Worm (Caenorhabditis elegans): ENCODE results near the gene hog-1.

hog-1 gene

DNA sequence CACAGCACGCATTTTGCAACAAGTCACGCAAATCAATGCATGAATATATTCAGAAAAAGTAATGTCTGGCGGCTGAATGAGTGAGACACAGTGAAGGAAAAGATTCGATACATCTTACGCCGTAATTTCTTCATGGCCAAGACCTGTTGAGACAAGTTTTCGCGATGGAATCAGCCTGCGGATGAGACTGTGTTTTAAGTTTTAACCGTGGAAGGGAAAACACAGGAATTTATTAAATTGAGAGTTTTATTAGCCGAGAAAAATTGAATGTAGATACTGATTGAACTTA lies at the start of gene hog-1:
hog-1 (minus strand) TSS at position 101 of the 289 bp plus-strand sequence.
- no peak for TF ChIP-seq ceh-31 (tag; optimal IDR thresholded peaks at IDR 0.05)
- no peak for TF ChIP-seq pat-9 (tag; optimal IDR thresholded peaks at IDR 0.05)
- TF ChIP-seq fkh-10 (GFP tag; optimal IDR thresholded peaks at IDR 0.05), result no peak
- TF ChIP-seq sdc-2 (tag; optimal IDR thresholded peaks at IDR 0.05), result no peak
- no peak for TF ChIP-seq lin-11 (tag; optimal IDR thresholded peaks at IDR 0.05)
- no peak for TF ChIP-seq rnt-1 (tag; optimal IDR thresholded peaks at IDR 0.05)
- no peak for TF ChIP-seq tbx-2 (tag; optimal IDR thresholded peaks at IDR 0.05)
- TF ChIP-seq dve-1 (tag; optimal IDR thresholded peaks at IDR 0.05), result no peak
- TF ChIP-seq pha-4 (tag; optimal IDR thresholded peaks at IDR 0.05), result no peak
- TF ChIP-seq madf-2 (tag; optimal IDR thresholded peaks at IDR 0.05), result no peak
- TF ChIP-seq ama-1 (optimal IDR thresholded peaks at IDR 0.05), result no peak
- no peak for TF ChIP-seq C38D4.7 (GFP tag; optimal IDR thresholded peaks at IDR 0.05)
- no peak for TF ChIP-seq fkh-6 (tag; optimal IDR thresholded peaks at IDR 0.05)
- TF ChIP-seq unc-55 (GFP tag; optimal IDR thresholded peaks at IDR 0.05), result no peak
- TF ChIP-seq pag-3 (tag; optimal IDR thresholded peaks at IDR 0.05; ENCODE audit: borderline replicate concordance), result no peak
- TF ChIP-seq ahr-1 (tag; optimal IDR thresholded peaks at IDR 0.05), result no peak
- no peak for TF ChIP-seq K09A11.1 (tag; optimal IDR thresholded peaks at IDR 0.05; ENCODE audit: insufficient read depth)
- TF ChIP-seq ceh-19 (GFP tag; optimal IDR thresholded peaks at IDR 0.05), result no peak
- no peak for TF ChIP-seq pros-1 (tag; optimal IDR thresholded peaks at IDR 0.05)
- no peak for TF ChIP-seq hlh-15 (tag; optimal IDR thresholded peaks at IDR 0.05)

DNA sequence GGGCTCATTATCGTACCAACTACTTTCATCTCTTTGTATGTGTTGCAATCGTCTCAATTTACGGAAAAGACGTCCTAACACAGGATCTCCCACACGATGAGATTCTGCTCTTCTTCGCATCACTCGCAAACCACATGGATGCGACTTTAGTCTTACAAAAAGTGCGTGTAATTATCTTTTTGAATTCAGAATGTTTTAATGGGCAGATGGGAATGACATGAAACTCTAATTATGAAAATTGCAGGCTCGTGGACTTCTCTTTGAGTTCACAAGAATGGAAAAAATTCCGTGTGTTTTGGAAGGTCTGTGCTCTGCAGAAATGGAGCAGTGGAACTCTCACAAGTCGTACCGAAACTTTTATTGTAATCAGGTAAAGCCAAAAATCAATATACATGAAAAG lies 47.4 kb upstream of the hog-1 start:
- TF ChIP-seq tbx-2 (tag; optimal IDR thresholded peaks at IDR 0.05) (no peak), ceh-6 (GFP tag; optimal IDR thresholded peaks at IDR 0.05) (no peak), sox-2 (GFP tag; IDR thresholded peaks at IDR 0.05) (no peak)

DNA sequence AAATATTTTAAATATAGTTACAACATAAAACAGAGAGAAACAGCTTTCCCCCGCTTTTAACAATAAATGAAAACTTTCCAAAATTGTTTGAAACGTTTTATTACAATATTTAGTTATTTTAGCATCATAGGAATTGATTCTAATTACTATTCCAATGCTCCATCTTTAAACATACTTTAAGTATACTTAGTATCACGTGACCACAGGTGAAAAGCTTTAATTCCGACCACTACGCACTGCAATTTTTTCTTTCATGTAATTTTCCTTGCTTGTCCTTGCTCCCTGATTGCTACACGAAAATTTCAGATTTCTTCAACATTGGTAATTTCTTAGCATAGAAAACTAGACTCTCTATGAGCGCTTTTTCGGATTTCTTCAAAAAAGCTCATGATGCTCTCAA lies 43.0 kb upstream of the hog-1 start, which contains the start of gene tbc-16:
tbc-16 (plus strand) TSS at position 301 of the 400 bp plus-strand sequence.
- TF ChIP-seq C38D4.7 (GFP tag; optimal IDR thresholded peaks at IDR 0.05) (no peak), T23F11.4 (GFP tag; optimal IDR thresholded peaks at IDR 0.05) (no peak), pqm-1 (tag; optimal IDR thresholded peaks at IDR 0.05) (no peak), odd-2 (tag; optimal IDR thresholded peaks at IDR 0.05) (no peak)

DNA sequence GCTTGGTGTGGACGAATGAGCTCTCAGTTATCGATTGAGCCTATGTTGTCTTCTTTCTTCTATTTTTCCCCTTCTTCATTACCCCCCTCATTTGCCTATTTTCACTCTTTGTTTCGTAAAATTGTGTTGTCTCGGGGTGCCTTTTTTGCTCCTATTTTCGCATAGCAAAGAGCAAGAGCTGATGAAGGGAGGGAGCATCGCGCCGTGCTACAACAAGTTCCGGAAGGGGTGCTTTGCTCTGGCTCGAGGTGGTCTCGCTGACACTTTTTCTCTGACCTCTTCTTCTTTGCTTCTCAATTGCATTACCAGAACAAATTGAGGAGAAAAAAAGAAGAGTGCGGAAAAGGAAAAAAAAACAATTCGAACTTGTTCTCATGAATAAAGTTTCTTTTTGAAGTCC lies 41.9 kb upstream of the hog-1 start:
- no peak for TF ChIP-seq dve-1 (tag; optimal IDR thresholded peaks at IDR 0.05)
- no peak for TF ChIP-seq ceh-9 (tag; optimal IDR thresholded peaks at IDR 0.05)
- no peak for TF ChIP-seq rnt-1 (tag; optimal IDR thresholded peaks at IDR 0.05)
- TF ChIP-seq dmd-4 (tag; optimal IDR thresholded peaks at IDR 0.05; ENCODE audit: borderline replicate concordance), result no peak
- no peak for TF ChIP-seq K09A11.1 (tag; optimal IDR thresholded peaks at IDR 0.05; ENCODE audit: insufficient read depth)
- TF ChIP-seq ceh-14 (tag; optimal IDR thresholded peaks at IDR 0.05), result peak; percentile 52
- TF ChIP-seq unc-42 (tag; optimal IDR thresholded peaks at IDR 0.05), result peak; percentile 87
- TF ChIP-seq ceh-24 (tag; optimal IDR thresholded peaks at IDR 0.05), result no peak
- peak; percentile 29 for TF ChIP-seq ceh-48 (tag; optimal IDR thresholded peaks at IDR 0.05)
- no peak for TF ChIP-seq pax-1 (tag; optimal IDR thresholded peaks at IDR 0.05)
- peak; percentile 34 for TF ChIP-seq ceh-31 (tag; optimal IDR thresholded peaks at IDR 0.05)
- TF ChIP-seq odd-2 (tag; optimal IDR thresholded peaks at IDR 0.05), result no peak
- no peak for TF ChIP-seq nhr-11 (tag; optimal IDR thresholded peaks at IDR 0.05)
- no peak for TF ChIP-seq lim-6 (tag; optimal IDR thresholded peaks at IDR 0.05)

DNA sequence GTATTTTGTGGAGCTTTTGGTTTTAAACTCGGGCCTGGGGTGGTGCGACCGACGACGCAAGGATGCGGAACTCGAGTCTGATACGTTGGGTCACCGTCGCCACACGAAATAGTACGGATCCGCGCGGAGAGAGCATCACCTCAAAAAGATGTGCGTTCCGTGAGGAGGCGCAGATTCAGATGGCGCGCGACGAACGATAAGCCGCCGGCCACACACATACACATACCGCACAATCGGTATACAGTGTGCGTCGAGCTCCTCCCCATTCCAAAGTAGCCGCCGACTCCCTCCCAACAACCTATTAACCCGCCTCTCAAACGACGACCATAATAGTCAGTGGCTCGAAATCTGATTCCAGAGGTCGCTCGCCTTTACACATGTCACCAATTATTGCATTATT lies 36.0 kb upstream of the hog-1 start, which contains the start of gene F49E10.2:
F49E10.2 (plus strand) TSS at position 301 of the 400 bp plus-strand sequence.
- no peak for TF ChIP-seq ttx-3 (tag; optimal IDR thresholded peaks at IDR 0.05)
- no peak for TF ChIP-seq ceh-9 (tag; optimal IDR thresholded peaks at IDR 0.05)
- TF ChIP-seq tbx-7 (tag; optimal IDR thresholded peaks at IDR 0.05), result no peak
- no peak for TF ChIP-seq ceh-14 (tag; optimal IDR thresholded peaks at IDR 0.05)
- no peak for TF ChIP-seq pax-1 (tag; optimal IDR thresholded peaks at IDR 0.05)
- no peak for TF ChIP-seq lim-6 (tag; optimal IDR thresholded peaks at IDR 0.05)
- no peak for TF ChIP-seq T23F11.4 (GFP tag; optimal IDR thresholded peaks at IDR 0.05)
- TF ChIP-seq ztf-16 (tag; optimal IDR thresholded peaks at IDR 0.05), result no peak
- no peak for TF ChIP-seq madf-2 (tag; optimal IDR thresholded peaks at IDR 0.05)
- no peak for TF ChIP-seq ahr-1 (tag; optimal IDR thresholded peaks at IDR 0.05)
- no peak for TF ChIP-seq hlh-15 (tag; optimal IDR thresholded peaks at IDR 0.05)
- no peak for TF ChIP-seq tbx-2 (tag; optimal IDR thresholded peaks at IDR 0.05)
- no peak for TF ChIP-seq ceh-31 (tag; optimal IDR thresholded peaks at IDR 0.05)
- TF ChIP-seq ref-2 (tag; optimal IDR thresholded peaks at IDR 0.05), result no peak
- TF ChIP-seq ceh-30 (tag; optimal IDR thresholded peaks at IDR 0.05), result no peak
- TF ChIP-seq pat-9 (tag; optimal IDR thresholded peaks at IDR 0.05), result no peak
- no peak for TF ChIP-seq C08G9.2 (tag; optimal IDR thresholded peaks at IDR 0.05)
- TF ChIP-seq ceh-2 (tag; optimal IDR thresholded peaks at IDR 0.05), result no peak
